Worm (Caenorhabditis elegans) whole organism, early embryonic: ENCODE results near the gene apn-1.

Experiments
- B0310.2 ChIP-seq: sonication (generic microtip); optimal IDR thresholded peaks from 2 replicates; lab custom pipeline; 2016; ENCODE audit warnings: mild to moderate bottlenecking, missing genetic modification characterization, missing compliant biosample characterization
- F13C5.2 ChIP-seq: sonication (generic microtip); optimal IDR thresholded peaks from 2 replicates; lab custom pipeline; 2017; ENCODE audit warnings: mild to moderate bottlenecking, missing genetic modification characterization, inconsistent platforms, missing compliant biosample characterization
- aly-1 ChIP-seq: sonication (generic microtip); optimal IDR thresholded peaks from 2 replicates; lab custom pipeline; 2016; ENCODE audit warnings: missing genetic modification characterization, missing compliant biosample characterization
- ama-1 ChIP-seq: fragments of 150-350 bp; optimal IDR thresholded peaks from 2 replicates; lab custom pipeline; 2014
- ceh-13 ChIP-seq: fragments of 200-800 bp; sonication (Bioruptor generic); optimal IDR thresholded peaks from 2 replicates; lab custom pipeline; 2018; ENCODE audit warnings: mild to moderate bottlenecking, missing genetic modification characterization, missing compliant biosample characterization
- ceh-36 ChIP-seq: sonication (generic microtip); optimal IDR thresholded peaks from 2 replicates; lab custom pipeline; 2016; ENCODE audit warnings: missing genetic modification characterization, inconsistent platforms, missing compliant biosample characterization
- ets-7 ChIP-seq: sonication (generic microtip); optimal IDR thresholded peaks from 2 replicates; lab custom pipeline; 2016; ENCODE audit warnings: missing genotype, missing genetic modification characterization, missing compliant biosample characterization
- flt-1 ChIP-seq: fragments of 200-800 bp; sonication (Bioruptor generic); IDR thresholded peaks from 2 replicates; pipeline ENCODE4 v1.3.6; 2022; ENCODE audit warnings: missing genetic modification characterization, missing compliant biosample characterization
- hmbx-1 ChIP-seq: sonication (generic microtip); optimal IDR thresholded peaks from 2 replicates; lab custom pipeline; 2016; ENCODE audit warnings: mild to moderate bottlenecking, missing genetic modification characterization, missing compliant biosample characterization
- hmg-4 ChIP-seq: fragments of 200-800 bp; sonication (Bioruptor generic); optimal IDR thresholded peaks from 2 replicates; lab custom pipeline; 2018; ENCODE audit warnings: mild to moderate bottlenecking, missing genetic modification characterization, missing compliant biosample characterization
- hnd-1 ChIP-seq: sonication (generic microtip); optimal IDR thresholded peaks from 2 replicates; lab custom pipeline; 2016; ENCODE audit warnings: missing genetic modification characterization, missing compliant biosample characterization
- pes-1 ChIP-seq: fragments of 200-800 bp; sonication (Bioruptor generic); IDR thresholded peaks from 2 replicates; pipeline ENCODE4 v1.3.6; 2022; ENCODE audit warnings: missing genetic modification reagents, missing genetic modification characterization, missing compliant biosample characterization
- scrt-1 ChIP-seq: fragments of 200-800 bp; sonication (Bioruptor generic); IDR thresholded peaks from 2 replicates; pipeline ENCODE4 v1.3.6; 2022; ENCODE audit warnings: missing genetic modification characterization, missing compliant biosample characterization
- tbx-11 ChIP-seq: fragments of 200-800 bp; sonication (Bioruptor generic); IDR thresholded peaks from 2 replicates; pipeline ENCODE4 v1.3.6; 2022; ENCODE audit warnings: missing genetic modification characterization, missing compliant biosample characterization
- tra-4 ChIP-seq: sonication (generic microtip); optimal IDR thresholded peaks from 2 replicates; lab custom pipeline; 2017; ENCODE audit warnings: missing genetic modification characterization, missing compliant biosample characterization

Gene apn-1

DNA sequence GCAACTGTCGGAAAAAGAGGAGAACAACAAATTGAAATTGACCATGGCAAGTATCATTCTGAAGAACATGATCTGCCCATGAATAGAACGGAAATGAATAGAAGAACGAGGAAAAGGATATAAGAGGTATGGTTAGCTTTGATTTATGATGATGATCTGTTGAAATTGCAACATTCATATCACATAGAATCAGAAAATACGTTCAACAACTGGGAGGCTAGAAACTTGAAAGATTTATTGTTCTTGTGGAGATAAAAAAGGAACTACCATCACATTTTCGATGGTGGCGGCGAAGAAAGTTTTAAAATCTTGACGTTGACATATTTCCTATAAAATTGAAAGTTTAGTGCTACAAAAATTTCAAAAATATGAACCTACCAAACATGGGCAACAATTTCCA lies 45.9 kb downstream of the apn-1 start:
- TF ChIP-seq pes-1, result no peak
- TF ChIP-seq B0310.2, result no peak
- no peak for TF ChIP-seq hmbx-1 (tag; lab: Kevin White, UChicago)

- TF ChIP-seq tra-4 (tag; lab: Kevin White, UChicago) (no peak), ceh-36 (tag; lab: Kevin White, UChicago) (no peak), hnd-1 (tag; lab: Kevin White, UChicago) (no peak), flt-1 (no peak), ets-7 (tag; lab: Kevin White, UChicago) (no peak), F13C5.2 (tag; lab: Kevin White, UChicago) (no peak), ceh-13 (no peak), tbx-11 (GFP tag; lab: Robert Waterston, UW) (no peak), aly-1 (tag; lab: Kevin White, UChicago) (no peak), ama-1 (lab: Kevin White, UChicago) (no peak), hmbx-1 (tag; lab: Kevin White, UChicago) (no peak), hmg-4 (GFP tag; lab: Kevin White, UChicago) (no peak), scrt-1 (GFP tag; lab: Robert Waterston, UW) (no peak)
These were observed 46.5 kb downstream of the apn-1 start for ce11 chrII:8093914-8094313.
